Fruit fly (Drosophila melanogaster) whole organism, adult: Measurements from ENCODE around the gene CG9760.

ENCODE experiments used
- CG12768 ChIP-seq: fragments of 200-800 bp; sonication (Bioruptor generic); optimal IDR thresholded peaks from 2 replicates; lab custom pipeline; 2017; ENCODE audit warnings: missing biosample characterization, missing genetic modification characterization, mild to moderate bottlenecking, moderate library complexity, missing genetic modification reagents
- CG14711 ChIP-seq: fragments of 200-800 bp; sonication (Bioruptor generic); optimal IDR thresholded peaks from 2 replicates; lab custom pipeline; 2018; ENCODE audit warnings: missing biosample characterization, mild to moderate bottlenecking, missing genetic modification characterization, moderate library complexity
- CG1620 ChIP-seq: fragments of 200-800 bp; sonication (Bioruptor generic); optimal IDR thresholded peaks from 2 replicates; lab custom pipeline; 2016; ENCODE audit warnings: missing biosample characterization, missing genetic modification characterization
- CG5204 ChIP-seq: fragments of 200-800 bp; sonication (Bioruptor generic); optimal IDR thresholded peaks from 2 replicates; lab custom pipeline; 2016; ENCODE audit warnings: missing biosample characterization, missing genetic modification characterization
- CG7101 ChIP-seq: fragments of 200-800 bp; sonication (Bioruptor generic); optimal IDR thresholded peaks from 2 replicates; lab custom pipeline; 2018; ENCODE audit warnings: missing biosample characterization, mild to moderate bottlenecking, missing genetic modification characterization, moderate library complexity
- Hr96 ChIP-seq: fragments of 200-800 bp; sonication (Bioruptor generic); optimal IDR thresholded peaks from 2 replicates; lab custom pipeline; 2016; ENCODE audit warnings: missing biosample characterization, missing genetic modification characterization

dm6 chr3L:12129111-12129510 is 34.4 kb downstream of the CG9760 start, which contains the start of gene Lsp2:
- TF ChIP-seq CG1620 (GFP tag; lab: Kevin White, UChicago) (no peak), CG7101 (tag; lab: Kevin White, UChicago) (no peak), CG12768 (GFP tag; lab: Kevin White, UChicago) (no peak), CG14711 (tag; lab: Kevin White, UChicago) (no peak), CG5204 (no peak), Hr96 (no peak)
